Fruit fly (Drosophila melanogaster): ENCODE results near the gene CG8814.

CG8814 gene

dm6 chr2L:2900392-2901028 is 25.8 kb downstream of the CG8814 start:
- TF ChIP-seq noc (tag; optimal IDR thresholded peaks at IDR 0.05) = peak; percentile 50

dm6 chr2L:2901445-2901844 is 26.8 kb downstream of the CG8814 start:
- no peak for TF ChIP-seq noc (tag; optimal IDR thresholded peaks at IDR 0.05)

dm6 chr2L:2903649-2904048 is 29.0 kb downstream of the CG8814 start:
- TF ChIP-seq noc (tag; optimal IDR thresholded peaks at IDR 0.05) = no peak

dm6 chr2L:2904316-2905050 is 29.8 kb downstream of the CG8814 start:
- TF ChIP-seq noc (tag; optimal IDR thresholded peaks at IDR 0.05) = no peak

dm6 chr2L:2905051-2905446 is 30.4 kb downstream of the CG8814 start:
- TF ChIP-seq noc (tag; optimal IDR thresholded peaks at IDR 0.05) = peak; percentile 87

- no peak for TF ChIP-seq noc (tag; optimal IDR thresholded peaks at IDR 0.05)
These were observed 31.4 kb downstream of the CG8814 start for dm6 chr2L:2906122-2906521.

- TF ChIP-seq noc (tag; optimal IDR thresholded peaks at IDR 0.05) = no peak
These were observed 33.1 kb downstream of the CG8814 start for dm6 chr2L:2907776-2908175.

dm6 chr2L:2908440-2909154 is 33.9 kb downstream of the CG8814 start:
- no peak for TF ChIP-seq noc (tag; optimal IDR thresholded peaks at IDR 0.05)

- no peak for TF ChIP-seq noc (tag; optimal IDR thresholded peaks at IDR 0.05)
These were observed 34.8 kb downstream of the CG8814 start for dm6 chr2L:2909495-2909894.

dm6 chr2L:2910957-2911356 is 36.3 kb downstream of the CG8814 start:
- TF ChIP-seq noc (tag; optimal IDR thresholded peaks at IDR 0.05) = no peak

- TF ChIP-seq noc (tag; optimal IDR thresholded peaks at IDR 0.05) = no peak
These were observed 46.0 kb downstream of the CG8814 start for dm6 chr2L:2920641-2921040.

dm6 chr2L:2924266-2924801 is 49.6 kb downstream of the CG8814 start:
- TF ChIP-seq noc (tag; optimal IDR thresholded peaks at IDR 0.05) = no peak
